Worm (Caenorhabditis elegans) whole organism, L4 larva: Measurements from ENCODE around the gene adt-1.

Experiments
- D1046.2 ChIP-seq: fragments of 200-800 bp; sonication (Bioruptor generic); IDR thresholded peaks from 2 replicates; pipeline ENCODE4 v1.3.6; 2022; ENCODE audit warnings: missing genetic modification characterization, missing compliant biosample characterization
- F37D6.2 ChIP-seq: sonication (generic microtip); optimal IDR thresholded peaks from 2 replicates; lab custom pipeline; 2016; ENCODE audit warnings: mild to moderate bottlenecking, missing genetic modification characterization, missing compliant biosample characterization
- F44E2.7 ChIP-seq: fragments of 200-800 bp; sonication (Bioruptor generic); IDR thresholded peaks from 2 replicates; pipeline ENCODE4 v2.1.2; 2022; ENCODE audit warnings: missing genetic modification characterization, missing compliant biosample characterization
- R02D3.7 ChIP-seq: fragments of 150-350 bp; sonication (generic microtip); optimal IDR thresholded peaks from 3 replicates; lab custom pipeline; 2014; ENCODE audit warnings: missing biosample characterization, missing genetic modification characterization
- T20F7.1 ChIP-seq: fragments of 200-800 bp; sonication (Bioruptor generic); optimal IDR thresholded peaks from 2 replicates; lab custom pipeline; 2018; ENCODE audit warnings: mild to moderate bottlenecking, missing genetic modification characterization, missing compliant biosample characterization
- ZK546.5 ChIP-seq, 2 experiments: sonication (generic microtip); optimal IDR thresholded peaks; 2 replicates each; lab custom pipeline; 2017; ENCODE audit warnings: missing biosample characterization in 2 of 2, missing genetic modification characterization in 2 of 2
- aha-1 ChIP-seq: fragments of 150-350 bp; peaks from one replicate; lab custom pipeline; 2014; ENCODE audit warnings: missing biosample characterization, missing genetic modification characterization
- ama-1 ChIP-seq: fragments of 150-350 bp; optimal IDR thresholded peaks from 2 replicates; lab custom pipeline; 2014; ENCODE audit warnings: inconsistent platforms, mixed read lengths
- arid-1 ChIP-seq: fragments of 200-800 bp; sonication (Bioruptor generic); conservative IDR thresholded peaks from 2 replicates; pipeline ENCODE4 v1.3.6; 2022; ENCODE audit warnings: missing genetic modification reagents, missing genetic modification characterization, missing compliant biosample characterization
- ceh-20 ChIP-seq: fragments of 200-800 bp; sonication (Bioruptor generic); IDR thresholded peaks from 2 replicates; pipeline ENCODE4 v1.3.6; 2022; ENCODE audit warnings: missing genetic modification reagents, missing genetic modification characterization, missing compliant biosample characterization
- ceh-28 ChIP-seq: fragments of 150-350 bp; optimal IDR thresholded peaks from 2 replicates; lab custom pipeline; 2014; ENCODE audit warnings: missing biosample characterization, missing genetic modification reagents, missing genetic modification characterization
- ceh-32 ChIP-seq: sonication (generic microtip); optimal IDR thresholded peaks from 2 replicates; lab custom pipeline; 2016; ENCODE audit warnings: mild to moderate bottlenecking, missing genetic modification characterization, missing compliant biosample characterization; ENCODE audit not compliant: poor library complexity
- ctbp-1 ChIP-seq: fragments of 200-800 bp; sonication (Bioruptor generic); IDR thresholded peaks from 2 replicates; pipeline ENCODE4 v1.3.6; 2022; ENCODE audit warnings: missing genetic modification reagents, missing genetic modification characterization, missing compliant biosample characterization
- dmd-6 ChIP-seq: fragments of 200-800 bp; sonication (Bioruptor generic); IDR thresholded peaks from 2 replicates; pipeline ENCODE4 v1.3.6; 2022; ENCODE audit warnings: missing genetic modification reagents, missing genetic modification characterization, missing compliant biosample characterization
- dpl-1 ChIP-seq: fragments of 150-350 bp; optimal IDR thresholded peaks from 2 replicates; lab custom pipeline; 2014; ENCODE audit warnings: missing biosample characterization, missing genetic modification reagents, missing genetic modification characterization
- dve-1 ChIP-seq: sonication (generic microtip); optimal IDR thresholded peaks from 2 replicates; lab custom pipeline; 2017; ENCODE audit warnings: antibody characterized with exemption, mild to moderate bottlenecking, missing genetic modification characterization, missing compliant biosample characterization; ENCODE audit not compliant: insufficient read depth
- egl-27 ChIP-seq: sonication (generic microtip); optimal IDR thresholded peaks from 3 replicates; lab custom pipeline; 2017; ENCODE audit warnings: missing biosample characterization, missing genetic modification reagents, missing genetic modification characterization
- egl-43 ChIP-seq: fragments of 200-800 bp; sonication (Bioruptor generic); IDR thresholded peaks from 2 replicates; pipeline ENCODE4 v1.3.6; 2022; ENCODE audit warnings: missing genetic modification reagents, missing genetic modification characterization, missing compliant biosample characterization
- hlh-11 ChIP-seq: fragments of 200-800 bp; sonication (Bioruptor generic); optimal IDR thresholded peaks from 2 replicates; lab custom pipeline; 2018; ENCODE audit warnings: mild to moderate bottlenecking, missing genetic modification characterization, missing compliant biosample characterization
- hlh-30 ChIP-seq: sonication (generic microtip); optimal IDR thresholded peaks from 2 replicates; lab custom pipeline; 2017; ENCODE audit warnings: antibody characterized with exemption, mild to moderate bottlenecking, missing genetic modification characterization, missing compliant biosample characterization; ENCODE audit not compliant: insufficient read depth
- hmg-1.1 ChIP-seq: fragments of 200-800 bp; sonication (Bioruptor generic); IDR thresholded peaks from 2 replicates; pipeline ENCODE4 v1.3.6; 2022; ENCODE audit warnings: missing genetic modification reagents, missing genetic modification characterization, missing compliant biosample characterization
- jun-1 ChIP-seq: fragments of 150-350 bp; optimal IDR thresholded peaks from 2 replicates; lab custom pipeline; 2014; ENCODE audit warnings: missing biosample characterization, missing genetic modification reagents, missing genetic modification characterization
- lin-13 ChIP-seq: fragments of 150-350 bp; optimal IDR thresholded peaks from 2 replicates; lab custom pipeline; 2014; ENCODE audit warnings: missing biosample characterization, missing genetic modification reagents, missing genetic modification characterization
- lin-38 ChIP-seq: fragments of 200-800 bp; sonication (Bioruptor generic); IDR thresholded peaks from 2 replicates; pipeline ENCODE4 v1.3.6; 2022; ENCODE audit warnings: missing genetic modification reagents, missing genetic modification characterization, missing compliant biosample characterization
- lin-39 ChIP-seq: fragments of 150-350 bp; optimal IDR thresholded peaks from 2 replicates; lab custom pipeline; 2014; ENCODE audit warnings: missing biosample characterization, missing genetic modification reagents, missing genetic modification characterization
- lir-3 ChIP-seq: sonication (generic microtip); optimal IDR thresholded peaks from 2 replicates; lab custom pipeline; 2016; ENCODE audit warnings: mild to moderate bottlenecking, missing genetic modification characterization, missing compliant biosample characterization
- madf-5 ChIP-seq, 2 experiments: fragments of 200-800 bp; sonication (Bioruptor generic); IDR thresholded peaks; 2 replicates each; pipeline ENCODE4 v1.3.6; 2022; ENCODE audit warnings: missing compliant biosample characterization in 2 of 2, missing genetic modification characterization in 2 of 2
- mdl-1 ChIP-seq, 2 experiments: fragments of 150-350 bp in 1 of 2; sonication (generic microtip) in 1 of 2; optimal IDR thresholded peaks; 2 replicates each; lab custom pipeline; 2014 to 2017; ENCODE audit warnings: missing biosample characterization in 2 of 2, missing genetic modification characterization in 2 of 2
- mdt-29 ChIP-seq: fragments of 200-800 bp; sonication (Bioruptor generic); IDR thresholded peaks from 2 replicates; pipeline ENCODE4 v1.3.6; 2022; ENCODE audit warnings: missing genetic modification reagents, missing genetic modification characterization, missing compliant biosample characterization
- mep-1 ChIP-seq: fragments of 150-350 bp; sonication (generic microtip); optimal IDR thresholded peaks from 3 replicates; lab custom pipeline; 2014; ENCODE audit warnings: missing biosample characterization, missing genetic modification characterization
- mes-2 ChIP-seq: sonication (generic microtip); optimal IDR thresholded peaks from 2 replicates; lab custom pipeline; 2016; ENCODE audit warnings: missing genotype, mild to moderate bottlenecking, missing genetic modification characterization, missing compliant biosample characterization; ENCODE audit not compliant: poor library complexity, severe bottlenecking
- mxl-3 ChIP-seq: fragments of 200-800 bp; sonication (Bioruptor generic); optimal IDR thresholded peaks from 2 replicates; lab custom pipeline; 2018; ENCODE audit warnings: mild to moderate bottlenecking, missing genetic modification characterization, missing compliant biosample characterization
- nhr-10 ChIP-seq: fragments of 150-350 bp; optimal IDR thresholded peaks from 2 replicates; lab custom pipeline; 2014; ENCODE audit warnings: missing biosample characterization, missing genetic modification characterization
- nhr-11 ChIP-seq: fragments of 150-350 bp; optimal IDR thresholded peaks from 2 replicates; lab custom pipeline; 2014; ENCODE audit warnings: missing biosample characterization, missing genetic modification characterization
- nhr-111 ChIP-seq: fragments of 200-800 bp; sonication (Bioruptor generic); optimal IDR thresholded peaks from 2 replicates; lab custom pipeline; 2018; ENCODE audit warnings: mild to moderate bottlenecking, missing genetic modification characterization, missing compliant biosample characterization
- nhr-28 ChIP-seq: fragments of 150-350 bp; optimal IDR thresholded peaks from 2 replicates; lab custom pipeline; 2014; ENCODE audit warnings: missing biosample characterization, missing genetic modification characterization
- nhr-77 ChIP-seq: fragments of 150-350 bp; optimal IDR thresholded peaks from 2 replicates; lab custom pipeline; 2014; ENCODE audit warnings: missing biosample characterization, missing genetic modification characterization
- pha-4 ChIP-seq, 2 experiments: fragments of 150-350 bp in 1 of 2; fragments of 200-800 bp in 1 of 2; sonication (Bioruptor generic) in 1 of 2; IDR thresholded peaks in 1 of 2; optimal IDR thresholded peaks in 1 of 2; 2 replicates each; pipeline versions ENCODE4 v1.3.6 to Lab custom; 2014 to 2022; ENCODE audit warnings: missing genetic modification characterization in 2 of 2, missing genetic modification reagents in 2 of 2, missing biosample characterization in 1 of 2, missing compliant biosample characterization in 1 of 2
- php-3 ChIP-seq: fragments of 200-800 bp; sonication (Bioruptor generic); IDR thresholded peaks from 2 replicates; pipeline ENCODE4 v1.3.6; 2022; ENCODE audit warnings: missing genetic modification reagents, missing genetic modification characterization, missing compliant biosample characterization
- sdz-12 ChIP-seq: fragments of 200-800 bp; sonication (Bioruptor generic); optimal IDR thresholded peaks from 2 replicates; lab custom pipeline; 2018; ENCODE audit warnings: mild to moderate bottlenecking, missing genetic modification characterization, missing compliant biosample characterization
- snpc-1.2 ChIP-seq: fragments of 200-800 bp; sonication (Bioruptor generic); IDR thresholded peaks from 2 replicates; pipeline ENCODE4 v1.3.6; 2022; ENCODE audit warnings: missing genetic modification reagents, missing genetic modification characterization, missing compliant biosample characterization
- spr-1 ChIP-seq: sonication (generic microtip); optimal IDR thresholded peaks from 2 replicates; lab custom pipeline; 2016; ENCODE audit warnings: mild to moderate bottlenecking, missing genetic modification characterization, missing compliant biosample characterization
- spr-3 ChIP-seq: fragments of 200-800 bp; sonication (Bioruptor generic); optimal IDR thresholded peaks from 2 replicates; lab custom pipeline; 2018; ENCODE audit warnings: mild to moderate bottlenecking, missing genetic modification characterization, missing compliant biosample characterization
- unc-62 ChIP-seq, 3 experiments: fragments of 150-350 bp in 1 of 3; sonication (generic microtip); optimal IDR thresholded peaks in 2 of 3; peaks in 1 of 3; 1 replicate in 1 of 3; 2 replicates in 2 of 3; lab custom pipeline; 2014 to 2017; ENCODE audit warnings: missing biosample characterization in 3 of 3, missing genetic modification characterization in 3 of 3, missing genetic modification reagents in 3 of 3, missing genotype in 1 of 3

Gene adt-1

ce11 chrX:12670385-12670784 is 8.2 kb upstream of the adt-1 start (continued):
- peak; percentile 30 for TF ChIP-seq spr-1 (tag; lab: Kevin White, UChicago)
- TF ChIP-seq lin-39 (tag; lab: Kevin White, UChicago) = no peak
- peak; percentile 68 for TF ChIP-seq dmd-6 (GFP tag; lab: Robert Waterston, UW)
- TF ChIP-seq hlh-11 (tag; lab: Kevin White, UChicago) = peak; percentile 86
- TF ChIP-seq lin-13 (GFP tag; lab: Kevin White, UChicago) = no peak
- TF ChIP-seq snpc-1.2 (GFP tag; lab: Robert Waterston, UW) = no peak
- no peak for TF ChIP-seq D1046.2 (GFP tag; lab: Robert Waterston, UW)
- TF ChIP-seq ctbp-1 = peak; percentile 84
- peak; percentile 90 for TF ChIP-seq nhr-28 (tag; lab: Kevin White, UChicago)
- peak; percentile 53; the same call in 1 of the 2 replicates for TF ChIP-seq arid-1 (GFP tag; lab: Robert Waterston, UW)
- TF ChIP-seq mes-2 (tag; lab: Kevin White, UChicago) = peak; percentile 74
- no peak for TF ChIP-seq sdz-12 (GFP tag; lab: Kevin White, UChicago)
- TF ChIP-seq aha-1 (tag; lab: Kevin White, UChicago) = peak; percentile 48
- TF ChIP-seq hmg-1.1 = peak; percentile 81
- peak; percentile 15 for TF ChIP-seq nhr-77 (tag; lab: Kevin White, UChicago)
- TF ChIP-seq T20F7.1 = no peak
- no peak for TF ChIP-seq F44E2.7
- TF ChIP-seq mdl-1 (tag; optimal IDR thresholded peaks at IDR 0.05; lab: Kevin White, UChicago) = peak; percentile 29 to 79
- TF ChIP-seq F37D6.2 (tag; lab: Kevin White, UChicago) = peak; percentile 46
- peak; percentile 82 for TF ChIP-seq hlh-30 (tag; lab: Kevin White, UChicago)
- TF ChIP-seq unc-62 (GFP tag; optimal IDR thresholded peaks at IDR 0.05 in 1 of 2; lab: Kevin White, UChicago) = peak in 1 of 2 experiments; percentile 99
- no peak for TF ChIP-seq unc-62 (tag; optimal IDR thresholded peaks at IDR 0.05; lab: Kevin White, UChicago)
- 0 out of 2 replicates have a peak, but pooled peaks have one; percentile 14 for TF ChIP-seq pha-4 (GFP tag; IDR thresholded peaks at IDR 0.05; lab: Robert Waterston, UW)
- peak; percentile 58 for TF ChIP-seq pha-4 (tag; optimal IDR thresholded peaks at IDR 0.05; lab: Kevin White, UChicago)
- TF ChIP-seq ama-1 (lab: Kevin White, UChicago) = no peak
- TF ChIP-seq mep-1 (tag; lab: Kevin White, UChicago) = peak; percentile 92
- peak; percentile 42 for TF ChIP-seq jun-1
- peak; percentile 44 for TF ChIP-seq egl-27
- TF ChIP-seq ceh-32 (tag; lab: Kevin White, UChicago) = no peak
- peak; percentile 64 for TF ChIP-seq egl-43 (GFP tag; lab: Robert Waterston, UW)
- TF ChIP-seq lin-38 (GFP tag; lab: Robert Waterston, UW) = peak; percentile 20; the same call in 1 of the 2 replicates
- no peak for TF ChIP-seq mdt-29 (GFP tag; lab: Robert Waterston, UW)
- TF ChIP-seq ceh-28 = peak; percentile 40
- peak; percentile 65 for TF ChIP-seq nhr-10 (tag; lab: Kevin White, UChicago)
- no peak for TF ChIP-seq php-3 (GFP tag; lab: Robert Waterston, UW)
- TF ChIP-seq R02D3.7 = peak; percentile 13
- TF ChIP-seq lir-3 (tag; lab: Kevin White, UChicago) = no peak
- no peak for TF ChIP-seq spr-3 (GFP tag; lab: Kevin White, UChicago)
- no peak for TF ChIP-seq nhr-111
- no peak for TF ChIP-seq ZK546.5 (tag; optimal IDR thresholded peaks at IDR 0.05; lab: Kevin White, UChicago)
- TF ChIP-seq nhr-11 (tag; lab: Kevin White, UChicago) = peak; percentile 86
- TF ChIP-seq dve-1 (tag; lab: Kevin White, UChicago) = peak; percentile 75
- TF ChIP-seq ceh-20 (GFP tag; lab: Robert Waterston, UW) = 0 out of 2 replicates have a peak, but pooled peaks have one; percentile 55
- TF ChIP-seq dpl-1 = peak; percentile 30
- peak; percentile 64 for TF ChIP-seq mxl-3 (GFP tag; lab: Kevin White, UChicago)
- no peak for TF ChIP-seq madf-5 (GFP tag; IDR thresholded peaks at IDR 0.05; lab: Robert Waterston, UW)
